Fruit fly (Drosophila melanogaster) whole organism: Measurements from ENCODE around the gene omd.

Experiments
- CG8478 ChIP-seq: fragments of >200 bp; optimal IDR thresholded peaks from 2 replicates; lab custom pipeline; 2018; ENCODE audit warnings: inconsistent platforms
- Dll ChIP-seq: fragments of >200 bp; optimal IDR thresholded peaks from 2 replicates; lab custom pipeline; 2017
- EcR ChIP-seq, 2 experiments: fragments of >200 bp; optimal IDR thresholded peaks; 2 replicates each; lab custom pipeline; 2017; ENCODE audit warnings: missing biosample characterization in 2 of 2, missing genetic modification characterization in 2 of 2, missing genetic modification reagents in 2 of 2
- pan ChIP-seq: fragments of >200 bp; optimal IDR thresholded peaks from 2 replicates; lab custom pipeline; 2017
- psq ChIP-seq: fragments of >200 bp; optimal IDR thresholded peaks from 2 replicates; lab custom pipeline; 2017
- usp ChIP-seq: fragments of >200 bp; optimal IDR thresholded peaks from 2 replicates; lab custom pipeline; 2017; ENCODE audit warnings: missing biosample characterization, missing genetic modification characterization, mixed read lengths

omd gene

DNA sequence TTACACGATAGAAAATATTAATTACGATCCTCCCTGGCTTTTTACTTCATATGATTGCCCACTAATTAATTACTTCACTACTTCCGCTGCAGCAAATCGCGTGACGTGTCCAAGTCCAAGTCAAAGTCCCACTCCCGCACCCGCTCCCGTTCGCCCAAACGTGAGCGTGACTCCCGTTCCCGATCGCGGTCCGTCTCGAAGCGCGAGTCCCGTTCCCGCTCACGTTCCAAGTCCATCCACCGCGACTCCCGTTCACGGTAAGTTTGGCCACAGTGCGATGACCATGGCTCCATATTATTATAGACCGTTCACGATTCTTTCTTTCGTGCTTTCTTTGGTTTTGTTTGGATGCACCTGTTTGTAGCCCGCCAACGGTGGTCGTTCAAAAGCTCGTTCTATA, 21.0 kb downstream of the omd start:
- TF ChIP-seq psq: no peak
- no peak for TF ChIP-seq CG8478 (lab: Kevin White, UChicago)
- TF ChIP-seq Dll (lab: Kevin White, UChicago): no peak
- TF ChIP-seq pan: no peak
- TF ChIP-seq EcR (GFP tag; optimal IDR thresholded peaks at IDR 0.05; lab: Kevin White, UChicago): no peak
- TF ChIP-seq usp (GFP tag; lab: Kevin White, UChicago): no peak

DNA sequence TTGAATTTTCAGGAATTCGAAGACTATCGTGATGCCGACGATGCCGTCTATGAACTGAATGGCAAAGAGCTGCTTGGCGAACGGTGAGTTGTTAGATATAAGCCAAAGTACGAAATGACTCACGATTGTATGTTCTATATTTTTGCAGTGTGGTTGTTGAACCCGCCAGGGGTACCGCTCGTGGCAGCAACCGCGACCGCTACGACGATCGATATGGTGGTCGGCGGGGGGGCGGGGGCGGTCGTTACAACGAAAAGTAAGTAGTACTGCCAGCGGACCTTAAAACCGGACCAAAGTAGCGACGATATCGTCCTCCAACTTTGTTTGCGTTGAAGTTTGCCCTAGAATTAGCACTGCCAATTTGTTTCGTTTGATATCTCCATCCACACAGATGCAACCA, 24.9 kb downstream of the omd start:
- TF ChIP-seq psq: no peak
- no peak for TF ChIP-seq pan
- TF ChIP-seq CG8478 (lab: Kevin White, UChicago): no peak
- TF ChIP-seq EcR (GFP tag; optimal IDR thresholded peaks at IDR 0.05; lab: Kevin White, UChicago): no peak
- TF ChIP-seq Dll (lab: Kevin White, UChicago): no peak
- no peak for TF ChIP-seq usp (GFP tag; lab: Kevin White, UChicago)

dm6 chr3R:13660924-13661659, 25.9 kb downstream of the omd start, which contains the start of gene B52:
Gene B52, plus strand, starts transcription at chr3R:13661311.
- TF ChIP-seq pan: no peak
- TF ChIP-seq EcR (GFP tag; optimal IDR thresholded peaks at IDR 0.05; lab: Kevin White, UChicago): no peak
- TF ChIP-seq CG8478 (lab: Kevin White, UChicago): no peak
- no peak for TF ChIP-seq Dll (lab: Kevin White, UChicago)
- no peak for TF ChIP-seq usp (GFP tag; lab: Kevin White, UChicago)
- TF ChIP-seq psq: no peak

- TF ChIP-seq Dll (lab: Kevin White, UChicago): no peak
- TF ChIP-seq CG8478 (lab: Kevin White, UChicago): no peak
- TF ChIP-seq EcR (GFP tag; optimal IDR thresholded peaks at IDR 0.05; lab: Kevin White, UChicago): no peak
- no peak for TF ChIP-seq usp (GFP tag; lab: Kevin White, UChicago)
- no peak for TF ChIP-seq psq
Measured at dm6 chr3R:13659865-13660738, 26.9 kb downstream of the omd start, which contains the start of gene Hrb87F. Gene Hrb87F, minus strand, starts transcription at chr3R:13660531.

- TF ChIP-seq CG8478 (lab: Kevin White, UChicago): no peak
- no peak for TF ChIP-seq usp (GFP tag; lab: Kevin White, UChicago)
- no peak for TF ChIP-seq psq
- TF ChIP-seq Dll (lab: Kevin White, UChicago): no peak
- TF ChIP-seq pan: no peak
- no peak for TF ChIP-seq EcR (GFP tag; optimal IDR thresholded peaks at IDR 0.05; lab: Kevin White, UChicago)
Measured at dm6 chr3R:13656294-13656693, 30.7 kb downstream of the omd start, which contains the start of gene Rbp4. Gene Rbp4, minus strand, starts transcription at chr3R:13656394.

DNA sequence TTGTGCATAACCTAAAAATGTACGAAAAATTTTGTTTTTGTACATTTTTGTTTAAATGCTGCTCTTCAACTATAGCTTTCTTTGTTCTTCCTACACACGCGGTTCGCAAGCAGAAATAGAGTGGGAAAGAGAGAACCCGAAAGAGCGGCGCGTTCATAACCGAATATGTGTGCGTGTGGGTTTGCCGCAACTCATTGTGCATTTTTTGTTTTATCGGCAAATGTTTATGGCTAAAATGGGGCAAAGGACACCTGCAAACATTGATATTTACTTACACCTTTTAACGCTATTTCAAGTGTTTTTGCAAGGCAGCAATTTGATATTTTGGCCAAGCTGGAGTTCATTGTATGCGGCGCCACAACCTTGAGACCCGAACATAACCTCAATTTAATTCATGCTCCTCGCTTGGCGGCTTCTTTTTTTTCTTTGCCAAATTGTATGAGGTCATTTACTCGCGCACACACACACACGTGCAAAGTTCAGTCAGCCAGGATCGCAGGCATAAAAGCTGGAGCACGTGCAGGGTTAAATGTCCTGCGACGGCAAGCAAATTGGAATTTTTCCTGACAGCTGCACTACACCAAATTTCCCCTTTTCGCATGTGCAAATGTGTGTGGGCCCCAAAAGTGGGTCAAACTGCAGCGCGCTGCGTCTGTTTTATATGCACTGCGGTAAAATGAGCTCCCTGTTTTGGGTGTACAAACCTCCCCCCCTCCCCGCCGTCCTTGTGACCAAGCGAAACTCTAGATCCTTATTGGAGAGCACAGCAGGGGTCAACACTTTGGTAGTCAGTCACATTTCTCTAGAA, 39.1 kb downstream of the omd start:
- TF ChIP-seq usp (GFP tag; lab: Kevin White, UChicago) (no peak), pan (no peak), psq (no peak), CG8478 (lab: Kevin White, UChicago) (no peak), EcR (GFP tag; optimal IDR thresholded peaks at IDR 0.05; lab: Kevin White, UChicago) (peak in 1 of 2 experiments; percentile 71), Dll (lab: Kevin White, UChicago) (no peak)

- TF ChIP-seq pan: no peak
- no peak for TF ChIP-seq usp (GFP tag; lab: Kevin White, UChicago)
- no peak for TF ChIP-seq CG8478 (lab: Kevin White, UChicago)
- no peak for TF ChIP-seq Dll (lab: Kevin White, UChicago)
- no peak for TF ChIP-seq EcR (GFP tag; optimal IDR thresholded peaks at IDR 0.05; lab: Kevin White, UChicago)
- no peak for TF ChIP-seq psq
Measured at dm6 chr3R:13646729-13647633, 40.0 kb downstream of the omd start, which contains the start of gene rin. Gene rin, plus strand, starts transcription at chr3R:13647004.

DNA sequence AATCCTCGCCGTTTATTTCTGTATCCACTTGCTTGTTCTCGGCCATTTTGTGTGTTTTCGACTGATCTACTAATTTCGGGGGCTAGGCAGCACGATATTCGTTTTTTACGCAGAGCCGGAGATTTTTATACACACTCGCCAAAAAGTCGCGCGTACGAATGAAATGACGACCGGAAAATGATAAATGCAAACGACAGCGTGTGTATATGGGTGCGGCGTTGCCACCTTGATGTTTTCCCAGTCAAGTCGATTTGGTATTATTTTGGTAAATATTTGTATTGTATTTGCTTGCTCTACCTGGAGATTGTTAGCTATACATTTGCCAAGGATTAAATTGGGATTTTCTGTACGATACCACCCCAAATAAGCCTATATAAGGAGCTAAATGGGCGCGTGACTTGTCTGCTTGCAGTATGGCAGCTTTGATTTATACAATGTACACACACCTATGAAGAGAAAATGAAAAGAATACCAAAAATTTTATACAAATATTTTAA, 41.1 kb downstream of the omd start, which contains the start of gene sqd:
TSS of gene sqd (minus strand) at position 431 of the 497 bp plus-strand sequence.
- TF ChIP-seq usp (GFP tag; lab: Kevin White, UChicago) (no peak), psq (no peak), CG8478 (lab: Kevin White, UChicago) (no peak), Dll (lab: Kevin White, UChicago) (no peak), pan (no peak), EcR (GFP tag; optimal IDR thresholded peaks at IDR 0.05; lab: Kevin White, UChicago) (no peak)

DNA sequence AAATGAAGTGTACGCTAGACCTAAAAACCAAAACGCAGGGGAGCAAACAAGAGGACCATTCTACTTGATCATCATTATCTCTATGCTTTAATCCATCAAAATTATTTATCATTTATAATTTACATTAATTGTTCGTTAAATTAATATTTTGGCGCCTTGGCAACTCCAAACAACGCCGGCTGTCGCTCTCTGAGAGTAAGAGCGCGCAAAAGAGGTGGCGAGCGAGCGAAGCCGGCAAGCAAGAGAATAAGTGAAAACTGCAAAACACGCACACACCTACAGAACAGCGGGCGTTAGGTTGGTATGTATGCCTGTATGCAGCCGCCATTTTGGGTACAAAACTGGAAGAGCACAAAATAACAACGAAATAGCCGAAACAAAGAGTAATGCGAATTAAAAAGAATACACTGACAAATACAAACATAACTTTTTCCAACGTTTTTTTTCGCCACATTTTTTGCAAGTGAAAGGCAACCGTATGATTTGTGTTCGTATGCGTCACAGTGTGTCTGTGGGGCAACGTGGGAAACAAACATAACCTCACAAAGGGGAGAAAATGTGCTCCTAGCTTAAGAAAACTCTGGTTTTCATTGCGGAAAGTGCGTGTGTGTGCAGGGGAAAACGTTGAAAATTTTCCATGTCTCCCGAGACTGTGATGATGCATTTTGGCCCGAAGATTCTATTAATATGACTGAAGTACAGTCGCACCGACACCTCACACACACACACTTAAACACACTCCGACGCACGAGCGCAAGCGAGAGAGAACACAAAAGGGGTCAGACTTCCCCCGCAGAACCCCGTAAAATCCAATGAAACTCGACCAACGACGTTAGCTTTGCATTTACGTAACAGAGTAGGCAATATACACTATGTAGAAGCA, 42.0 kb downstream of the omd start:
- TF ChIP-seq EcR (GFP tag; optimal IDR thresholded peaks at IDR 0.05; lab: Kevin White, UChicago) (no peak), usp (GFP tag; lab: Kevin White, UChicago) (no peak), Dll (lab: Kevin White, UChicago) (no peak)
